Fruit fly (Drosophila melanogaster) whole organism, embryonic: Measurements from ENCODE around the gene Rpn9.

Source experiments
- Atf3 ChIP-seq: fragments of 200-800 bp; sonication (Bioruptor generic); optimal IDR thresholded peaks from 3 replicates; lab custom pipeline; 2016; ENCODE audit warnings: missing biosample characterization, missing genetic modification characterization
- Awh ChIP-seq: fragments of 200-800 bp; sonication (Bioruptor generic); IDR thresholded peaks from 2 replicates; pipeline ENCODE4, ENCODE4 v1.3.6; 2022; ENCODE audit warnings: missing biosample characterization, missing genetic modification characterization
- B-H2 ChIP-seq: fragments of 200-800 bp; sonication (Bioruptor generic); optimal IDR thresholded peaks from 2 replicates; lab custom pipeline; 2018; ENCODE audit warnings: missing biosample characterization, mild to moderate bottlenecking, missing genetic modification characterization
- CG12659 ChIP-seq: fragments of 200-800 bp; sonication (Bioruptor generic); optimal IDR thresholded peaks from 3 replicates; lab custom pipeline; 2017; ENCODE audit warnings: mild to moderate bottlenecking, missing biosample characterization, missing genetic modification reagents, missing genetic modification characterization
- CG13123 ChIP-seq: fragments of 200-800 bp; sonication (Bioruptor generic); optimal IDR thresholded peaks from 2 replicates; lab custom pipeline; 2016; ENCODE audit warnings: missing biosample characterization, missing genetic modification characterization
- CG15601 ChIP-seq: fragments of 200-800 bp; sonication (Bioruptor generic); optimal IDR thresholded peaks from 3 replicates; lab custom pipeline; 2019; ENCODE audit warnings: missing biosample characterization, mild to moderate bottlenecking, missing genetic modification characterization, moderate library complexity
- CG16863 ChIP-seq: fragments of 200-800 bp; sonication (Bioruptor generic); optimal IDR thresholded peaks from 3 replicates; lab custom pipeline; 2016; ENCODE audit warnings: missing biosample characterization, missing genetic modification characterization
- CG17328 ChIP-seq: fragments of 200-800 bp; sonication (Bioruptor generic); IDR thresholded peaks from 2 replicates; pipeline ENCODE4 v1.3.6; 2022; ENCODE audit warnings: missing biosample characterization, missing genetic modification characterization
- CG2678 ChIP-seq: fragments of 200-800 bp; sonication (Bioruptor generic); optimal IDR thresholded peaks from 3 replicates; lab custom pipeline; 2019; ENCODE audit warnings: missing biosample characterization, mild to moderate bottlenecking, missing genetic modification characterization, moderate library complexity
- CG33213 ChIP-seq: fragments of 200-800 bp; sonication (Bioruptor generic); optimal IDR thresholded peaks from 3 replicates; lab custom pipeline; 2016; ENCODE audit warnings: missing biosample characterization, missing genetic modification characterization
- CG3726 ChIP-seq: fragments of 200-800 bp; sonication (Bioruptor generic); IDR thresholded peaks from 3 replicates; pipeline ENCODE4, ENCODE4 v1.3.6; 2022; ENCODE audit warnings: missing biosample characterization, missing genetic modification characterization
- CG5180 ChIP-seq: fragments of 200-800 bp; sonication (Bioruptor generic); optimal IDR thresholded peaks from 3 replicates; lab custom pipeline; 2017; ENCODE audit warnings: missing biosample characterization, missing genetic modification characterization, mild to moderate bottlenecking, moderate library complexity, missing genetic modification reagents
- CG6175 ChIP-seq: fragments of 200-800 bp; sonication (Bioruptor generic); IDR thresholded peaks from 3 replicates; pipeline ENCODE4 v1.3.6; 2022; ENCODE audit warnings: missing biosample characterization, missing genetic modification characterization
- CG6254 ChIP-seq: fragments of 200-800 bp; sonication (Bioruptor generic); optimal IDR thresholded peaks from 3 replicates; lab custom pipeline; 2017; ENCODE audit warnings: mild to moderate bottlenecking, missing biosample characterization, missing genetic modification reagents, missing genetic modification characterization
- CG7928 ChIP-seq: fragments of 200-800 bp; sonication (Bioruptor generic); optimal IDR thresholded peaks from 2 replicates; lab custom pipeline; 2017; ENCODE audit warnings: missing biosample characterization, mild to moderate bottlenecking, missing genetic modification characterization
- CTCF ChIP-seq: fragments of 200-800 bp; sonication (Bioruptor generic); optimal IDR thresholded peaks from 2 replicates; lab custom pipeline; 2017; ENCODE audit warnings: missing biosample characterization, mild to moderate bottlenecking, missing genetic modification characterization, moderate library complexity
- CrebB ChIP-seq: fragments of 200-800 bp; sonication (Bioruptor generic); optimal IDR thresholded peaks from 3 replicates; lab custom pipeline; 2018; ENCODE audit warnings: missing biosample characterization, mild to moderate bottlenecking, missing genetic modification characterization
- Dp ChIP-seq: fragments of 200-800 bp; sonication (Bioruptor generic); optimal IDR thresholded peaks from 2 replicates; lab custom pipeline; 2018; ENCODE audit warnings: missing biosample characterization, mild to moderate bottlenecking, missing genetic modification characterization, moderate library complexity
- HmgD ChIP-seq: fragments of 200-800 bp; sonication (Bioruptor generic); optimal IDR thresholded peaks from 3 replicates; lab custom pipeline; 2016; ENCODE audit warnings: missing biosample characterization, missing genetic modification characterization
- MESR4 ChIP-seq: fragments of 200-800 bp; sonication (Bioruptor generic); optimal IDR thresholded peaks from 2 replicates; lab custom pipeline; 2018; ENCODE audit warnings: missing biosample characterization, mild to moderate bottlenecking, missing genetic modification characterization, moderate library complexity
- Meics ChIP-seq: fragments of 200-800 bp; sonication (Bioruptor generic); optimal IDR thresholded peaks from 2 replicates; lab custom pipeline; 2017; ENCODE audit warnings: missing biosample characterization, mild to moderate bottlenecking, missing genetic modification characterization
- Neu2 ChIP-seq: fragments of 200-800 bp; sonication (Bioruptor generic); optimal IDR thresholded peaks from 3 replicates; lab custom pipeline; 2016; ENCODE audit warnings: missing biosample characterization, missing genetic modification characterization, borderline replicate concordance
- Nf-YA ChIP-seq: fragments of 200-800 bp; sonication (Bioruptor generic); IDR thresholded peaks from 2 replicates; pipeline ENCODE4 v1.3.6; 2022; ENCODE audit warnings: missing biosample characterization, missing genetic modification characterization
- Nf-YB ChIP-seq: fragments of 200-800 bp; sonication (Bioruptor generic); optimal IDR thresholded peaks from 3 replicates; lab custom pipeline; 2019; ENCODE audit warnings: missing biosample characterization, mild to moderate bottlenecking, missing genetic modification characterization, moderate library complexity
- Nf-YC ChIP-seq: fragments of 200-800 bp; optimal IDR thresholded peaks from 3 replicates; lab custom pipeline; 2019; ENCODE audit warnings: missing biosample characterization, mild to moderate bottlenecking, missing genetic modification characterization, moderate library complexity
- Ravus ChIP-seq: fragments of 200-800 bp; sonication (Bioruptor generic); IDR thresholded peaks from 2 replicates; pipeline ENCODE4 v1.3.6; 2022; ENCODE audit warnings: missing biosample characterization, missing genetic modification characterization
- Rx ChIP-seq: fragments of 200-800 bp; sonication (Bioruptor generic); IDR thresholded peaks from 2 replicates; pipeline ENCODE4 v1.3.6; 2022; ENCODE audit warnings: missing biosample characterization, missing genetic modification characterization
- Side ChIP-seq: fragments of 200-800 bp; sonication (Bioruptor generic); optimal IDR thresholded peaks from 2 replicates; lab custom pipeline; 2016; ENCODE audit warnings: missing biosample characterization, missing genetic modification characterization
- Ssrp ChIP-seq: fragments of 200-800 bp; sonication (Bioruptor generic); optimal IDR thresholded peaks from 2 replicates; lab custom pipeline; 2018; ENCODE audit warnings: missing biosample characterization, mild to moderate bottlenecking, missing genetic modification characterization, moderate library complexity
- TFAM ChIP-seq: fragments of 200-800 bp; sonication (Bioruptor generic); optimal IDR thresholded peaks from 2 replicates; lab custom pipeline; 2017; ENCODE audit warnings: missing biosample characterization, missing genetic modification characterization, inconsistent platforms
- Xbp1 ChIP-seq: fragments of 200-800 bp; sonication (Bioruptor generic); optimal IDR thresholded peaks from 3 replicates; lab custom pipeline; 2016; ENCODE audit warnings: missing biosample characterization, mild to moderate bottlenecking, missing genetic modification characterization
- da ChIP-seq: fragments of 200-800 bp; sonication (Bioruptor generic); optimal IDR thresholded peaks from 2 replicates; lab custom pipeline; 2016; ENCODE audit warnings: missing biosample characterization, missing genetic modification characterization
- danr ChIP-seq: fragments of 200-800 bp; sonication (Bioruptor generic); IDR thresholded peaks from 2 replicates; pipeline ENCODE4 v1.3.6; 2022; ENCODE audit warnings: missing biosample characterization, missing genetic modification characterization
- dm ChIP-seq: fragments of 200-800 bp; sonication (Bioruptor generic); optimal IDR thresholded peaks from 3 replicates; lab custom pipeline; 2016; ENCODE audit warnings: missing biosample characterization, missing genetic modification characterization
- fd102C ChIP-seq: fragments of 200-800 bp; sonication (Bioruptor generic); optimal IDR thresholded peaks from 2 replicates; lab custom pipeline; 2018; ENCODE audit warnings: missing biosample characterization, mild to moderate bottlenecking, missing genetic modification characterization, moderate library complexity
- ftz-f1 ChIP-seq: fragments of 200-800 bp; sonication (Bioruptor generic); optimal IDR thresholded peaks from 2 replicates; lab custom pipeline; 2016; ENCODE audit warnings: missing biosample characterization, missing genetic modification characterization
- grn ChIP-seq: fragments of 200-800 bp; sonication (Bioruptor generic); optimal IDR thresholded peaks from 3 replicates; lab custom pipeline; 2017; ENCODE audit warnings: missing biosample characterization, missing genetic modification characterization
- hkb ChIP-seq, 2 experiments: fragments of 200-800 bp in 1 of 2; fragments of >200 bp in 1 of 2; sonication (Bioruptor generic) in 1 of 2; IDR thresholded peaks in 1 of 2; optimal IDR thresholded peaks in 1 of 2; 2 replicates each; pipeline versions ENCODE4 v1.3.6 to Lab custom; 2017 to 2022; ENCODE audit warnings: missing biosample characterization in 1 of 2, missing genetic modification characterization in 1 of 2
- inv ChIP-seq: fragments of 200-800 bp; sonication (Bioruptor generic); IDR thresholded peaks from 2 replicates; pipeline ENCODE4 v1.3.6; 2022; ENCODE audit warnings: missing biosample characterization, missing genetic modification characterization; ENCODE audit not compliant: partially characterized antibody
- jing ChIP-seq: fragments of 200-800 bp; sonication (Bioruptor generic); optimal IDR thresholded peaks from 2 replicates; lab custom pipeline; 2018; ENCODE audit warnings: missing biosample characterization, mild to moderate bottlenecking, missing genetic modification characterization
- kah ChIP-seq: fragments of 200-800 bp; sonication (Bioruptor generic); optimal IDR thresholded peaks from 2 replicates; lab custom pipeline; 2018; ENCODE audit warnings: missing biosample characterization, mild to moderate bottlenecking, missing genetic modification characterization
- knrl ChIP-seq: fragments of 200-800 bp; sonication (Bioruptor generic); IDR thresholded peaks from 3 replicates; pipeline ENCODE4 v1.3.6; 2022; ENCODE audit warnings: missing biosample characterization, missing genetic modification characterization; ENCODE audit not compliant: partially characterized antibody
- maf-S ChIP-seq: fragments of 200-800 bp; sonication (Bioruptor generic); optimal IDR thresholded peaks from 2 replicates; lab custom pipeline; 2016; ENCODE audit warnings: missing biosample characterization, missing genetic modification characterization
- pho ChIP-seq: fragments of 200-800 bp; sonication (Bioruptor generic); optimal IDR thresholded peaks from 2 replicates; lab custom pipeline; 2016; ENCODE audit warnings: missing biosample characterization, missing genetic modification characterization
- run ChIP-seq: fragments of 200-800 bp; sonication (Bioruptor generic); optimal IDR thresholded peaks from 3 replicates; lab custom pipeline; 2018; ENCODE audit warnings: missing biosample characterization, mild to moderate bottlenecking, missing genetic modification characterization
- sima ChIP-seq: fragments of 200-800 bp; sonication (Bioruptor generic); optimal IDR thresholded peaks from 2 replicates; lab custom pipeline; 2016; ENCODE audit warnings: missing biosample characterization, missing genetic modification characterization
- sisA ChIP-seq: fragments of 200-800 bp; sonication (Bioruptor generic); IDR thresholded peaks from 2 replicates; pipeline ENCODE4 v1.3.6; 2022; ENCODE audit warnings: missing biosample characterization, missing genetic modification characterization
- slbo ChIP-seq: fragments of 200-800 bp; sonication (Bioruptor generic); IDR thresholded peaks from 2 replicates; pipeline ENCODE4 v1.3.6; 2022; ENCODE audit warnings: missing biosample characterization, missing genetic modification characterization
- tio ChIP-seq: fragments of 200-800 bp; sonication (Bioruptor generic); optimal IDR thresholded peaks from 2 replicates; lab custom pipeline; 2017; ENCODE audit warnings: missing biosample characterization, missing genetic modification characterization, inconsistent platforms
- vvl ChIP-seq: fragments of 200-800 bp; sonication (Bioruptor generic); IDR thresholded peaks from 2 replicates; pipeline ENCODE4 v1.3.6; 2022; ENCODE audit warnings: missing biosample characterization, missing genetic modification characterization

Gene Rpn9

dm6 chr3R:23723381-23724034 is 9.8 kb downstream of the Rpn9 start (continued):
- TF ChIP-seq run (tag; lab: Kevin White, UChicago) (peak; percentile 43), inv (no peak), CTCF (GFP tag; lab: Kevin White, UChicago) (no peak), Nf-YC (tag; lab: Kevin White, UChicago) (no peak), Nf-YA (GFP tag; lab: Robert Waterston, UW) (peak; percentile 86), CG5180 (GFP tag; lab: Kevin White, UChicago) (peak; percentile 78), Meics (peak; percentile 68), vvl (peak; percentile 78), danr (GFP tag; lab: Robert Waterston, UW) (no peak), Xbp1 (GFP tag; lab: Kevin White, UChicago) (no peak), CG17328 (GFP tag; lab: Robert Waterston, UW) (peak; percentile 38; the same call in 1 of the 2 replicates), CG33213 (GFP tag; lab: Kevin White, UChicago) (peak; percentile 61), maf-S (GFP tag; lab: Kevin White, UChicago) (no peak), MESR4 (GFP tag; lab: Kevin White, UChicago) (no peak), Ssrp (tag; lab: Kevin White, UChicago) (no peak), HmgD (GFP tag; lab: Kevin White, UChicago) (no peak), knrl (no peak), Nf-YB (no peak), Awh (GFP tag; lab: Robert Waterston, UW) (peak; percentile 91), CG15601 (tag; lab: Kevin White, UChicago) (peak; percentile 60), CG12659 (GFP tag; lab: Kevin White, UChicago) (no peak), fd102C (no peak), Dp (GFP tag; lab: Kevin White, UChicago) (no peak), CrebB (peak; percentile 48), pho (GFP tag; lab: Kevin White, UChicago) (no peak), tio (no peak), CG3726 (GFP tag; lab: Robert Waterston, UW) (peak; percentile 79; the same call in 2 of the 3 replicates), TFAM (GFP tag; lab: Kevin White, UChicago) (peak; percentile 13), hkb (optimal IDR thresholded peaks at IDR 0.05; lab: Kevin White, UChicago) (no peak), hkb (GFP tag; IDR thresholded peaks at IDR 0.05; lab: Robert Waterston, UW) (peak; percentile 89), sima (no peak), dm (GFP tag; lab: Kevin White, UChicago) (no peak), da (GFP tag; lab: Kevin White, UChicago) (no peak), Side (peak; percentile 49), ftz-f1 (GFP tag; lab: Kevin White, UChicago) (no peak), grn (GFP tag; lab: Kevin White, UChicago) (peak; percentile 71), B-H2 (GFP tag; lab: Kevin White, UChicago) (no peak), jing (no peak), CG2678 (tag; lab: Kevin White, UChicago) (peak; percentile 83), slbo (GFP tag; lab: Robert Waterston, UW) (no peak), CG13123 (GFP tag; lab: Kevin White, UChicago) (peak; percentile 48), Neu2 (GFP tag; lab: Kevin White, UChicago) (no peak), kah (GFP tag; lab: Kevin White, UChicago) (peak; percentile 31), Rx (GFP tag; lab: Robert Waterston, UW) (no peak; the same call in 1 of the 2 replicates), CG6175 (GFP tag; lab: Robert Waterston, UW) (no peak), CG6254 (GFP tag; lab: Kevin White, UChicago) (peak; percentile 71), CG16863 (no peak), Atf3 (GFP tag; lab: Kevin White, UChicago) (no peak), CG7928 (GFP tag; lab: Kevin White, UChicago) (no peak), Ravus (GFP tag; lab: Robert Waterston, UW) (no peak), sisA (GFP tag; lab: Robert Waterston, UW) (no peak)
